Fruit fly (Drosophila melanogaster): ENCODE data around the gene CG10041.

- TF ChIP-seq CG8478 (optimal IDR thresholded peaks at IDR 0.05) (no peak), CTCF (optimal IDR thresholded peaks at IDR 0.05) (no peak)
These were observed 20.9 kb upstream of the CG10041 start, which contains the start of gene GstD3 for dm6 chr3R:12372800-12373199.
